Worm (Caenorhabditis elegans) whole organism, mixed stage, embryonic: ENCODE measurements around the gene H03E18.1.

Source experiments
- ces-1 ChIP-seq: fragments of 150-350 bp; optimal IDR thresholded peaks from 2 replicates; lab custom pipeline; 2014; ENCODE audit warnings: missing biosample characterization, missing genetic modification reagents, missing genetic modification characterization
- lin-32 ChIP-seq: fragments of 200-800 bp; sonication (Bioruptor generic); optimal IDR thresholded peaks from 2 replicates; lab custom pipeline; 2018; ENCODE audit warnings: mild to moderate bottlenecking, missing genetic modification characterization, missing compliant biosample characterization

DNA sequence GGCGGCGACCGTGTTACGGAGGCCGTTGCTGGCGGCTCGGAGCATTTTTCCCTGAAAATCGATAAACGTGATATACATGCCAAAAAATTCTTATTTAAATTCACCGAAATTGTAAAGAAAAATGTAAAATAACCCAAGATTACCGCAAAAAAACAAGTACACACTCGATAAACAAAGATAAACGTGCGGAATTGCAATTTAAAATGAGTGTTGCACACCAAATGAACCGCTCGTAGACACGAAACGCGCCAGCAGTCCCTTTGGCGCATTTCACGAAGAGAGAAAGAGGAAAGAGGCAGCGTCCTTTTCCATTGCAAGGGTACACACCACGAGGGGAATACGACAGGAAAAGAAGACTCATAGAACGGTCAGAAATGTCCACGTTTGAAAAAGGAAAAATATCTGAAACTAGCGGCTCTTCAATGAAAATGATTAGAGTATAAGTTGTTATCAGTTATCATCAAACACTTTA is 38.3 kb downstream of the H03E18.1 start, which contains the start of gene sdha-1:
- no peak for TF ChIP-seq lin-32 (GFP tag; lab: Kevin White, UChicago)
- no peak for TF ChIP-seq ces-1 (GFP tag; lab: Kevin White, UChicago)
